Fruit fly (Drosophila melanogaster): Measurements from ENCODE around the gene VAChT.

- no peak for TF ChIP-seq Sox102F (GFP tag; optimal IDR thresholded peaks at IDR 0.05)
- TF ChIP-seq CG11902 (GFP tag; optimal IDR thresholded peaks at IDR 0.05), result no peak
- no peak for TF ChIP-seq fkh (GFP tag; optimal IDR thresholded peaks at IDR 0.05)
- TF ChIP-seq CG6163 (GFP tag; IDR thresholded peaks at IDR 0.05), result no peak
- TF ChIP-seq pdm3 (GFP tag; optimal IDR thresholded peaks at IDR 0.05), result no peak
- no peak for TF ChIP-seq Lpt (GFP tag; optimal IDR thresholded peaks at IDR 0.05)
- no peak for TF ChIP-seq Smox (GFP tag; optimal IDR thresholded peaks at IDR 0.05)
- no peak for TF ChIP-seq Hr39 (GFP tag; optimal IDR thresholded peaks at IDR 0.05)
- TF ChIP-seq CG11762 (GFP tag; optimal IDR thresholded peaks at IDR 0.05; ENCODE audit: insufficient read depth), result no peak
- TF ChIP-seq Hr38 (GFP tag; optimal IDR thresholded peaks at IDR 0.05), result no peak
Measured at dm6 chr3R:18665061-18665460, 40.2 kb upstream of the VAChT start, which contains the start of gene CG31231.
